Worm (Caenorhabditis elegans): ENCODE data around the gene F56D2.5.

Gene F56D2.5

DNA sequence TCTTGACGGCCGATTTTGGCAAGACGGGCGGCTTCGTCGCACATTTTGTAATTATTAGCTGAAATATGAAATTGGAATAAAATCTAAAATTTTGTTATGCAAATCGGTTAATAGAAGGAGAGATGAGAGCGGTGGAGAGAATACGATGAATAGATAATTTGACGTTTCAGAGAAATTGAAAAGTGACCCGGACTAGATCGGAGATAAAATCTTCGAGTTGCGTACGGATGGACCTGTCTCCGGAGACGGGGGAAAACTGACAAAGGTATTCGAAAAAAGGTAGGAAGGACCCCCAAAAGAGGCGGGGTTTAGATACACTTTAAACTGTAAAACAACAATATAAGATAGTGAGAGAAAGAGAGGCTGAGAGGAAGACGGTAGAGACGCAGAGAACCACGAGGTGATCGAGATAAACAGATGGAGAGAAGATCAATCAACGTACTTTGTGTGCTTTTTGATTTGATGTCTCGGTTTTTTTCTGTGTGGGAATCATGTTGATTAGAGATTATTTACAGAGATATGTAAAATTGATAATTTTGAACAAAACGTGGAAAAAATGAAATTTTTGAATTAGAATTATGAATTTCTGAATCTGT lies 29.0 kb downstream of the F56D2.5 start, which contains the start of gene F09F7.6 (continued):
- TF ChIP-seq lsy-2 (tag; optimal IDR thresholded peaks at IDR 0.05), result peak in 1 of 2 experiments; percentile 69
- TF ChIP-seq F44E2.7 (GFP tag; IDR thresholded peaks at IDR 0.05), result no peak
- peak; percentile 13 for TF ChIP-seq ztf-7 (tag; optimal IDR thresholded peaks at IDR 0.05)
- TF ChIP-seq daf-12 (tag; optimal IDR thresholded peaks at IDR 0.05), result no peak
- peak; percentile 33 for TF ChIP-seq nhr-48 (tag; optimal IDR thresholded peaks at IDR 0.05)
- no peak for TF ChIP-seq F26F4.8 (GFP tag; conservative IDR thresholded peaks at IDR 0.05)
- no peak for TF ChIP-seq ces-1 (GFP tag; optimal IDR thresholded peaks at IDR 0.05)
- TF ChIP-seq cey-2 (tag; optimal IDR thresholded peaks at IDR 0.05; ENCODE audit: borderline replicate concordance, insufficient read depth), result no peak
- TF ChIP-seq vab-7 (GFP tag; IDR thresholded peaks at IDR 0.05), result no peak
- TF ChIP-seq zfp-3 (GFP tag; conservative IDR thresholded peaks at IDR 0.05), result no peak
- no peak for TF ChIP-seq nhr-42 (GFP tag; IDR thresholded peaks at IDR 0.05)
- no peak for TF ChIP-seq attf-4 (tag; optimal IDR thresholded peaks at IDR 0.05)
- TF ChIP-seq nhr-111 (GFP tag; optimal IDR thresholded peaks at IDR 0.05), result no peak
- no peak for TF ChIP-seq F37D6.2 (tag; optimal IDR thresholded peaks at IDR 0.05)
- no peak for TF ChIP-seq R02D3.7 (tag; optimal IDR thresholded peaks at IDR 0.05)
- TF ChIP-seq php-3 (GFP tag; IDR thresholded peaks at IDR 0.05), result no peak
- no peak for TF ChIP-seq daf-19 (GFP tag; conservative IDR thresholded peaks at IDR 0.05)
- TF ChIP-seq Y5F2A.4 (GFP tag; optimal IDR thresholded peaks at IDR 0.05), result no peak
- no peak for TF ChIP-seq lir-3 (tag; optimal IDR thresholded peaks at IDR 0.05)
- no peak for TF ChIP-seq lin-38 (GFP tag; IDR thresholded peaks at IDR 0.05)
- no peak for TF ChIP-seq rbr-2 (tag; optimal IDR thresholded peaks at IDR 0.05)
- no peak for TF ChIP-seq daf-8 (GFP tag; IDR thresholded peaks at IDR 0.05)
- TF ChIP-seq ztf-11 (tag; optimal IDR thresholded peaks at IDR 0.05), result no peak
- TF ChIP-seq lin-1 (GFP tag; IDR thresholded peaks at IDR 0.05), result no peak
- no peak for TF ChIP-seq duxl-1 (tag; optimal IDR thresholded peaks at IDR 0.05; ENCODE audit: poor library complexity)
- peak in 1 of 2 experiments; percentile 49 for TF ChIP-seq hif-1 (tag; optimal IDR thresholded peaks at IDR 0.05)
- no peak for TF ChIP-seq lin-29 (GFP tag; IDR thresholded peaks at IDR 0.05)
- no peak for TF ChIP-seq aly-2 (tag; optimal IDR thresholded peaks at IDR 0.05)
- no peak for TF ChIP-seq tag-97 (GFP tag; IDR thresholded peaks at IDR 0.05)
- peak; percentile 2 for TF ChIP-seq nhr-10 (tag; optimal IDR thresholded peaks at IDR 0.05)
- no peak for TF ChIP-seq hmg-1.1 (GFP tag; IDR thresholded peaks at IDR 0.05)
- peak; percentile 81 for TF ChIP-seq dmd-6 (GFP tag; IDR thresholded peaks at IDR 0.05)
- TF ChIP-seq nhr-76 (tag; optimal IDR thresholded peaks at IDR 0.05), result no peak
- no peak for TF ChIP-seq madf-9 (GFP tag; conservative IDR thresholded peaks at IDR 0.05)
- TF ChIP-seq nhr-6 (tag; optimal IDR thresholded peaks at IDR 0.05), result peak; percentile 38
- peak; percentile 77 to 80 for TF ChIP-seq daf-16 (GFP tag; optimal IDR thresholded peaks at IDR 0.05)
- TF ChIP-seq daf-16 (tag; optimal IDR thresholded peaks at IDR 0.05), result peak; percentile 93
- TF ChIP-seq lin-13 (GFP tag; optimal IDR thresholded peaks at IDR 0.05), result no peak
- no peak for TF ChIP-seq unc-39 (tag; optimal IDR thresholded peaks at IDR 0.05)
- TF ChIP-seq Y48G9A.11 (GFP tag; IDR thresholded peaks at IDR 0.05), result no peak
- no peak for TF ChIP-seq lin-15B (tag; optimal IDR thresholded peaks at IDR 0.05)
- peak; percentile 82 to 94 for TF ChIP-seq mdl-1 (tag; optimal IDR thresholded peaks at IDR 0.05)
- no peak for TF ChIP-seq zag-1 (tag; optimal IDR thresholded peaks at IDR 0.05)
- no peak for TF ChIP-seq madf-5 (GFP tag; IDR thresholded peaks at IDR 0.05)
- no peak for TF ChIP-seq spr-1 (tag; optimal IDR thresholded peaks at IDR 0.05)
- no peak for TF ChIP-seq T26A8.4 (GFP tag; IDR thresholded peaks at IDR 0.05)
- no peak for TF ChIP-seq zip-11 (GFP tag; IDR thresholded peaks at IDR 0.05)
- TF ChIP-seq F10B5.3 (tag; optimal IDR thresholded peaks at IDR 0.05), result no peak
- no peak for TF ChIP-seq zip-2 (tag; optimal IDR thresholded peaks at IDR 0.05)
- TF ChIP-seq egl-27 (tag; optimal IDR thresholded peaks at IDR 0.05), result no peak
- TF ChIP-seq unc-62 (GFP tag; optimal IDR thresholded peaks at IDR 0.05 in 1 of 2), result peak in 1 of 2 experiments; percentile 96
- TF ChIP-seq unc-62 (tag; optimal IDR thresholded peaks at IDR 0.05), result no peak
- no peak for TF ChIP-seq D1046.2 (GFP tag; IDR thresholded peaks at IDR 0.05)

Data from whole organism, L4 larva.